Fruit fly (Drosophila melanogaster) whole organism, embryonic: ENCODE data around the gene Cyp303a1.

Experiments used
- ATbp ChIP-seq: fragments of 200-800 bp; sonication (Bioruptor generic); optimal IDR thresholded peaks from 2 replicates; lab custom pipeline; 2017; ENCODE audit warnings: missing biosample characterization, mild to moderate bottlenecking, missing genetic modification characterization, missing genetic modification reagents
- Asciz ChIP-seq: fragments of 200-800 bp; sonication (Bioruptor generic); optimal IDR thresholded peaks from 2 replicates; lab custom pipeline; 2017; ENCODE audit warnings: missing biosample characterization, mild to moderate bottlenecking, missing genetic modification characterization, missing genetic modification reagents
- Awh ChIP-seq: fragments of 200-800 bp; sonication (Bioruptor generic); IDR thresholded peaks from 2 replicates; pipeline ENCODE4, ENCODE4 v1.3.6; 2022; ENCODE audit warnings: missing biosample characterization, missing genetic modification characterization
- Bteb2 ChIP-seq: fragments of 200-800 bp; sonication (Bioruptor generic); optimal IDR thresholded peaks from 2 replicates; lab custom pipeline; 2016; ENCODE audit warnings: missing biosample characterization, missing genetic modification characterization
- CG11398 ChIP-seq: fragments of 200-800 bp; sonication (Bioruptor generic); optimal IDR thresholded peaks from 2 replicates; lab custom pipeline; 2016; ENCODE audit warnings: missing biosample characterization, missing genetic modification characterization
- CG12744 ChIP-seq: fragments of 200-800 bp; sonication (Bioruptor generic); optimal IDR thresholded peaks from 2 replicates; lab custom pipeline; 2016; ENCODE audit warnings: missing biosample characterization, missing genetic modification characterization
- CG12942 ChIP-seq: fragments of 200-800 bp; sonication (Bioruptor generic); optimal IDR thresholded peaks from 3 replicates; lab custom pipeline; 2016; ENCODE audit warnings: missing biosample characterization, missing genetic modification characterization
- CG13894 ChIP-seq: fragments of 200-800 bp; sonication (Bioruptor generic); optimal IDR thresholded peaks from 3 replicates; lab custom pipeline; 2018; ENCODE audit warnings: missing biosample characterization, mild to moderate bottlenecking, missing genetic modification characterization, moderate library complexity
- CG17359 ChIP-seq: fragments of 200-800 bp; sonication (Bioruptor generic); optimal IDR thresholded peaks from 3 replicates; lab custom pipeline; 2018; ENCODE audit warnings: missing biosample characterization, mild to moderate bottlenecking, missing genetic modification characterization, moderate library complexity
- CG17385 ChIP-seq: fragments of 200-800 bp; sonication (Bioruptor generic); optimal IDR thresholded peaks from 3 replicates; lab custom pipeline; 2018; ENCODE audit warnings: missing biosample characterization, mild to moderate bottlenecking, missing genetic modification characterization
- CG17912 ChIP-seq: fragments of 200-800 bp; sonication (Bioruptor generic); optimal IDR thresholded peaks from 2 replicates; lab custom pipeline; 2018; ENCODE audit warnings: missing biosample characterization, mild to moderate bottlenecking, missing genetic modification characterization
- CG2129 ChIP-seq: fragments of 200-800 bp; sonication (Bioruptor generic); IDR thresholded peaks from 2 replicates; pipeline ENCODE4 v1.3.6; 2022; ENCODE audit warnings: missing biosample characterization, missing genetic modification characterization; ENCODE audit not compliant: partially characterized antibody
- CG2678 ChIP-seq: fragments of 200-800 bp; sonication (Bioruptor generic); optimal IDR thresholded peaks from 3 replicates; lab custom pipeline; 2019; ENCODE audit warnings: missing biosample characterization, mild to moderate bottlenecking, missing genetic modification characterization, moderate library complexity
- CG30020 ChIP-seq: fragments of 200-800 bp; optimal IDR thresholded peaks from 2 replicates; lab custom pipeline; 2019; ENCODE audit warnings: missing biosample characterization, mild to moderate bottlenecking, missing genetic modification characterization, moderate library complexity
- CG30431 ChIP-seq: fragments of 200-800 bp; sonication (Bioruptor generic); optimal IDR thresholded peaks from 2 replicates; lab custom pipeline; 2017; ENCODE audit warnings: missing biosample characterization, missing genetic modification characterization
- CG32772 ChIP-seq: fragments of 200-800 bp; sonication (Bioruptor generic); IDR thresholded peaks from 2 replicates; pipeline ENCODE4 v1.3.6; 2022; ENCODE audit warnings: missing biosample characterization, missing genetic modification characterization
- CG3838 ChIP-seq: fragments of 200-800 bp; sonication (Bioruptor generic); optimal IDR thresholded peaks from 3 replicates; lab custom pipeline; 2016; ENCODE audit warnings: missing biosample characterization, missing genetic modification characterization
- CG3995 ChIP-seq: fragments of 200-800 bp; sonication (Bioruptor generic); optimal IDR thresholded peaks from 3 replicates; lab custom pipeline; 2016; ENCODE audit warnings: missing biosample characterization, missing genetic modification characterization
- CG4617 ChIP-seq: fragments of 200-800 bp; sonication (Bioruptor generic); optimal IDR thresholded peaks from 3 replicates; lab custom pipeline; 2016; ENCODE audit warnings: missing biosample characterization, missing genetic modification characterization, borderline replicate concordance
- CG4820 ChIP-seq: fragments of 200-800 bp; sonication (Bioruptor generic); optimal IDR thresholded peaks from 3 replicates; lab custom pipeline; 2016; ENCODE audit warnings: missing biosample characterization, missing genetic modification characterization
- CG5953 ChIP-seq: fragments of 200-800 bp; sonication (Bioruptor generic); IDR thresholded peaks from 2 replicates; pipeline ENCODE4 v1.3.6; 2022; ENCODE audit warnings: missing biosample characterization, missing genetic modification characterization
- CG6175 ChIP-seq: fragments of 200-800 bp; sonication (Bioruptor generic); IDR thresholded peaks from 3 replicates; pipeline ENCODE4 v1.3.6; 2022; ENCODE audit warnings: missing biosample characterization, missing genetic modification characterization
- CG8924 ChIP-seq: fragments of 200-800 bp; optimal IDR thresholded peaks from 3 replicates; lab custom pipeline; 2019; ENCODE audit warnings: missing biosample characterization, mild to moderate bottlenecking, missing genetic modification characterization, moderate library complexity
- CG9437 ChIP-seq: fragments of 200-800 bp; sonication (Bioruptor generic); optimal IDR thresholded peaks from 2 replicates; lab custom pipeline; 2018; ENCODE audit warnings: missing biosample characterization, mild to moderate bottlenecking, missing genetic modification characterization
- CG9609 ChIP-seq: fragments of 200-800 bp; sonication (Bioruptor generic); optimal IDR thresholded peaks from 3 replicates; lab custom pipeline; 2016; ENCODE audit warnings: missing biosample characterization, missing genetic modification characterization
- CG9727 ChIP-seq: fragments of 200-800 bp; sonication (Bioruptor generic); optimal IDR thresholded peaks from 3 replicates; lab custom pipeline; 2017; ENCODE audit warnings: missing biosample characterization, mild to moderate bottlenecking, missing genetic modification characterization
- Dbx ChIP-seq: fragments of 200-800 bp; sonication (Bioruptor generic); IDR thresholded peaks from 3 replicates; pipeline ENCODE4 v1.3.6; 2022; ENCODE audit warnings: missing biosample characterization, missing genetic modification characterization
- Dp ChIP-seq: fragments of 200-800 bp; sonication (Bioruptor generic); optimal IDR thresholded peaks from 2 replicates; lab custom pipeline; 2018; ENCODE audit warnings: missing biosample characterization, mild to moderate bottlenecking, missing genetic modification characterization, moderate library complexity
- ERR ChIP-seq: fragments of 200-800 bp; sonication (Bioruptor generic); optimal IDR thresholded peaks from 2 replicates; lab custom pipeline; 2016; ENCODE audit warnings: missing biosample characterization, missing genetic modification characterization
- Hr3 ChIP-seq: fragments of 200-800 bp; sonication (Bioruptor generic); optimal IDR thresholded peaks from 3 replicates; lab custom pipeline; 2016; ENCODE audit warnings: missing biosample characterization, missing genetic modification characterization
- MTF-1 ChIP-seq: fragments of 200-800 bp; sonication (Bioruptor generic); optimal IDR thresholded peaks from 2 replicates; lab custom pipeline; 2018; ENCODE audit warnings: missing biosample characterization, mild to moderate bottlenecking, missing genetic modification characterization, borderline replicate concordance
- NC2α ChIP-seq: fragments of 200-800 bp; sonication (Bioruptor generic); optimal IDR thresholded peaks from 2 replicates; lab custom pipeline; 2016; ENCODE audit warnings: missing biosample characterization, missing genetic modification characterization
- Nf-YC ChIP-seq: fragments of 200-800 bp; optimal IDR thresholded peaks from 3 replicates; lab custom pipeline; 2019; ENCODE audit warnings: missing biosample characterization, mild to moderate bottlenecking, missing genetic modification characterization, moderate library complexity
- Pdp1 ChIP-seq, 2 experiments: fragments of 200-800 bp; sonication (Bioruptor generic); optimal IDR thresholded peaks; 3 replicates each; lab custom pipeline; 2016; ENCODE audit warnings: missing biosample characterization in 2 of 2, missing genetic modification characterization in 2 of 2, mild to moderate bottlenecking in 1 of 2, moderate library complexity in 1 of 2
- Ptx1 ChIP-seq: fragments of 200-800 bp; sonication (Bioruptor generic); IDR thresholded peaks from 2 replicates; pipeline ENCODE4 v1.3.6; 2022; ENCODE audit warnings: missing biosample characterization, missing genetic modification characterization
- Side ChIP-seq: fragments of 200-800 bp; sonication (Bioruptor generic); optimal IDR thresholded peaks from 2 replicates; lab custom pipeline; 2016; ENCODE audit warnings: missing biosample characterization, missing genetic modification characterization
- btn ChIP-seq: fragments of 200-800 bp; sonication (Bioruptor generic); optimal IDR thresholded peaks from 2 replicates; lab custom pipeline; 2016; ENCODE audit warnings: missing biosample characterization, missing genetic modification characterization
- ci ChIP-seq: fragments of 200-800 bp; sonication (Bioruptor generic); IDR thresholded peaks from 3 replicates; pipeline ENCODE4 v1.3.6; 2022; ENCODE audit warnings: missing biosample characterization, missing genetic modification characterization
- croc ChIP-seq: fragments of 200-800 bp; sonication (Bioruptor generic); conservative IDR thresholded peaks from 3 replicates; pipeline ENCODE4 v1.3.6; 2022; ENCODE audit warnings: missing biosample characterization, missing genetic modification characterization
- dati ChIP-seq: fragments of 200-800 bp; sonication (Bioruptor generic); IDR thresholded peaks from 2 replicates; pipeline ENCODE4 v1.3.6; 2022; ENCODE audit warnings: missing biosample characterization, missing genetic modification characterization
- grn ChIP-seq: fragments of 200-800 bp; sonication (Bioruptor generic); optimal IDR thresholded peaks from 3 replicates; lab custom pipeline; 2017; ENCODE audit warnings: missing biosample characterization, missing genetic modification characterization
- gt ChIP-seq: fragments of 200-800 bp; sonication (Bioruptor generic); IDR thresholded peaks from 2 replicates; pipeline ENCODE4 v1.3.6; 2022; ENCODE audit warnings: missing biosample characterization, missing genetic modification characterization
- h ChIP-seq: fragments of >200 bp; optimal IDR thresholded peaks from 2 replicates; lab custom pipeline; 2017
- maf-S ChIP-seq: fragments of 200-800 bp; sonication (Bioruptor generic); optimal IDR thresholded peaks from 2 replicates; lab custom pipeline; 2016; ENCODE audit warnings: missing biosample characterization, missing genetic modification characterization
- pum ChIP-seq: fragments of 200-800 bp; sonication (Bioruptor generic); optimal IDR thresholded peaks from 2 replicates; lab custom pipeline; 2016; ENCODE audit warnings: missing biosample characterization, missing genetic modification characterization
- sens ChIP-seq: fragments of 200-800 bp; sonication (Bioruptor generic); peaks from one replicate; lab custom pipeline; 2016; ENCODE audit warnings: missing biosample characterization, missing genetic modification characterization
- shn ChIP-seq: fragments of 200-800 bp; sonication (Bioruptor generic); optimal IDR thresholded peaks from 3 replicates; lab custom pipeline; 2016; ENCODE audit warnings: missing biosample characterization, missing genetic modification characterization
- sqz ChIP-seq: fragments of 200-800 bp; sonication (Bioruptor generic); optimal IDR thresholded peaks from 3 replicates; lab custom pipeline; 2018; ENCODE audit warnings: missing biosample characterization, mild to moderate bottlenecking, missing genetic modification characterization
- tx ChIP-seq: fragments of 200-800 bp; sonication (Bioruptor generic); optimal IDR thresholded peaks from 2 replicates; lab custom pipeline; 2016; ENCODE audit warnings: missing biosample characterization, missing genetic modification characterization
- wdn ChIP-seq: fragments of 200-800 bp; sonication (Bioruptor generic); IDR thresholded peaks from 2 replicates; pipeline ENCODE4 v1.3.6; 2022; ENCODE audit warnings: missing biosample characterization, missing genetic modification characterization
- zfh2 ChIP-seq: fragments of 200-800 bp; sonication (Bioruptor generic); optimal IDR thresholded peaks from 2 replicates; lab custom pipeline; 2016; ENCODE audit warnings: missing biosample characterization, missing genetic modification characterization

Gene Cyp303a1

DNA sequence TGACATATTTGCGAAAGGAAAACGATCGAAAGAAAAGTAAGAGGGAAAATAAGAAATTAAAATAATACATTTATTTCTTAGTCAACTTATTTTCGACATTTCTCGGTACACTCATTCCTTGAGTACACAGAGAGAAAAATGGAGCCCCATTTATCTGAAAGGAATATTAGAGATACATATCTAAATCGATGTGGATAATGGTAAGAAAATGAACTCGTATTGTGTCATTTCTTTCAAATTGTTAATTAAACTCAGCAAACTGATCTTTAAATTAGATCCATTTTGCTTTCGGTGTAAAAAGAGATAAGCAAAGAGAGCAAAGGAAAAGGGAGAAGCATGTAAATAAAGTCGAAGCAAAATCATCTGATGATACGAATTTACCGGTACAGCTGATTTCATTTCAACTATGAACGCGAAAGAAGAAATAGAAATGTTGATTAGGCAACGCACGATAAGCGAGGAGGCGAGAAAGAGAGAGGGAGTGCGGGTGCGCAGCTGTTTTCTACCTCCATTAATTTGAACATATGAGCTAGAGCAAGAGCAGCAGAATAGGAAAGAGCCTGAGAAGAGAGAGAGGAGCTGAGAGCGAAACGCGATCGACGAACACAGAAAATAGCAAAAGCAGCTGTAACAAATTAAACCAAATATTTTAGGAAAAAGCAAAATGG lies 8.2 kb upstream of the Cyp303a1 start (continued):
- TF ChIP-seq CG13894 (peak; percentile 76), sens (peak; percentile 98), h (lab: Kevin White, UChicago) (no peak), CG11398 (GFP tag; lab: Kevin White, UChicago) (peak; percentile 73), Pdp1 (GFP tag; optimal IDR thresholded peaks at IDR 0.05; lab: Kevin White, UChicago) (peak; percentile 86 to 97), CG8924 (tag; lab: Kevin White, UChicago) (peak; percentile 84), CG5953 (no peak), CG6175 (GFP tag; lab: Robert Waterston, UW) (no peak), CG30020 (tag; lab: Kevin White, UChicago) (no peak), CG3995 (peak; percentile 23), ERR (GFP tag; lab: Kevin White, UChicago) (peak; percentile 59), zfh2 (GFP tag; lab: Kevin White, UChicago) (peak; percentile 85), CG4820 (peak; percentile 85), CG17359 (tag; lab: Kevin White, UChicago) (peak; percentile 94), CG17385 (GFP tag; lab: Kevin White, UChicago) (peak; percentile 79), CG30431 (GFP tag; lab: Kevin White, UChicago) (peak; percentile 87), CG2129 (GFP tag; lab: Robert Waterston, UW) (no peak), Awh (no peak), CG17912 (GFP tag; lab: Kevin White, UChicago) (peak; percentile 35), CG9437 (peak; percentile 56), ATbp (GFP tag; lab: Kevin White, UChicago) (peak; percentile 83), tx (GFP tag; lab: Kevin White, UChicago) (peak; percentile 84), maf-S (GFP tag; lab: Kevin White, UChicago) (peak; percentile 89), CG4617 (GFP tag; lab: Kevin White, UChicago) (peak; percentile 61), croc (GFP tag; lab: Robert Waterston, UW) (peak; percentile 82), MTF-1 (peak; percentile 67), CG9609 (GFP tag; lab: Kevin White, UChicago) (peak; percentile 91), pum (peak; percentile 79), dati (GFP tag; lab: Robert Waterston, UW) (no peak), shn (GFP tag; lab: Kevin White, UChicago) (peak; percentile 82), Bteb2 (GFP tag; lab: Kevin White, UChicago) (peak; percentile 71), Side (GFP tag; lab: Kevin White, UChicago) (peak; percentile 78), gt (no peak), sqz (peak; percentile 25), Hr3 (GFP tag; lab: Kevin White, UChicago) (peak; percentile 78), CG3838 (GFP tag; lab: Kevin White, UChicago) (peak; percentile 75), CG32772 (GFP tag; lab: Robert Waterston, UW) (no peak), CG12744 (GFP tag; lab: Kevin White, UChicago) (peak; percentile 74), Asciz (peak; percentile 87), CG2678 (tag; lab: Kevin White, UChicago) (peak; percentile 92), ci (no peak), Nf-YC (no peak), Dbx (GFP tag; lab: Robert Waterston, UW) (no peak), NC2α (GFP tag; lab: Kevin White, UChicago) (peak; percentile 47), CG9727 (GFP tag; lab: Kevin White, UChicago) (peak; percentile 77), CG12942 (GFP tag; lab: Kevin White, UChicago) (peak; percentile 81), grn (GFP tag; lab: Kevin White, UChicago) (peak; percentile 53), btn (GFP tag; lab: Kevin White, UChicago) (peak; percentile 68), Dp (no peak), Ptx1 (GFP tag; lab: Robert Waterston, UW) (no peak), wdn (no peak)
